Worm (Caenorhabditis elegans): ENCODE measurements around the gene emc-5.

emc-5 gene

DNA sequence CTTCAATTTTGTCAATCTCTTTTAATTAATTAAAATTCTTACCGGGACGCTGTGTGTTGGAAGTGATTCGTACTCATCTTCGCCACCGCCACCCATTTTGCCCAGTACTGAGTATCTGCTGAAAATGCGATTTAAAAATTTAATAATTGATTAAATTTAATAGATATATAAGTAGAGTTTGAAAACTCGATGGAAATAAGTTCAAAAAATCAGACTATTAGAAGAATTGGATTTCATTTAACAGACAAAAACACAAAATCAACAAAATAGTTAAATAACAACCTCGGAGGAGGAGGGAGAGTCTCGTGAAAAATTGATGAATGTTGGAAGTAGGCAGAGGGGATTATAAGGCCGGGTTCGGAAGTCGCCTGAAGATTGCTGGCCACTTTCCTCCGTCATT lies 24.7 kb upstream of the emc-5 start, which contains the start of gene mfn-1:
TSS of gene mfn-1 (minus strand) at position 101 of the 400 bp plus-strand sequence.
- TF ChIP-seq him-1 (tag; optimal IDR thresholded peaks at IDR 0.05): no peak
- no peak for TF ChIP-seq dao-5 (tag; optimal IDR thresholded peaks at IDR 0.05)
- TF ChIP-seq W03F9.2 (tag; optimal IDR thresholded peaks at IDR 0.05): no peak

DNA sequence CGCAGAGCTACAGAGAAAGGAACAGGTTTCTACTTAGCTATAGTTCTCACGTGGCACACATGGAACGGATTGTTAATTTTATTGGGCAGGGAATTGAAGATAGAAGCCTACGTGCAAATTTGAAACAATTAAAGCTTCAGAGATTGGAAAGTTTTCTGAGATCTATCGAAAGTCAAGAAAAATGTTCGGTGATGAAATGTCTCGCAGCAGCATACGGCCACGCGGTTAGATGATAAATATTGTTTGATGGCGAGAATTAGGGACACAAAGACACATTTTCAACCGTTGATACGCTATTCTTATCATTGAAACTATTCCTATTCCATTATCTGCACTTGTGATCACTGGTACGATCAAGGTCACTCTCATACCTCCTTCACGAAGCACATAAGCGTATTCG lies 24.0 kb upstream of the emc-5 start:
- TF ChIP-seq dao-5 (tag; optimal IDR thresholded peaks at IDR 0.05) (no peak), him-1 (tag; optimal IDR thresholded peaks at IDR 0.05) (no peak), W03F9.2 (tag; optimal IDR thresholded peaks at IDR 0.05) (no peak)

DNA sequence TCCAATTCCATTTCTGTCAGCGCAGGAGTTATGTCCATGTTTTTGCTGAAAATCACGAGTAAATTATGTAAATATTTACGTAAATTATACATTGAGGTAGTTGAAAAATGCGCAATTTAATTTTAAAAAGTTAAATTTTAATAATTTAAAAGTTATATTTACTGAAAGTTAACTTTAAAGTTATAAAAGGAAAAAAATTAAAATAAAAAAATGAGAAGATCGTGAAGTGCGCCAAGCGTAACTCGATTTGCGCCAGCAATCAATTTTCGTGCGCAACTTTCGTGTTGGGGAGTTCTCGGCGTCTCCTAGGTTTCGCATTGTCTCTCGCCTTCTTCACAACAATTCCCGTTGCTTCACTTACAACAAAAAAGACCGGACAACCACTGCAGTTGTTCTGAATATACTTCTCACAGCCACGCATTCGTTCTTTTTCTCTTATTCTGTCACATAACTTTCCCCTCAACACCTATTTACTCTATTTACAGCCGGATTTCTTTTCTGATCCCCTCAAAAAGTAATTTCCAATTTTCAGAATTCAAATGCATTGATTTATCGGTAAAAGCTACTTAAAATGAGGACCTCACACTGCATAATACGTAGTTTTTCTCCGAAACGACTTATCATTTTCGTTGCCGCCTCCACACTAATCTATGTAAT lies 22.9 kb upstream of the emc-5 start, which contains the start of the genes metl-1 and W02B12.11:
TSS of gene metl-1 (minus strand) at position 51 of the 657 bp plus-strand sequence.
TSS of gene W02B12.11 (plus strand) at position 337 of the 657 bp plus-strand sequence.
- no peak for TF ChIP-seq dao-5 (tag; optimal IDR thresholded peaks at IDR 0.05)
- TF ChIP-seq W03F9.2 (tag; optimal IDR thresholded peaks at IDR 0.05): peak; percentile 85
- peak; percentile 38 for TF ChIP-seq him-1 (tag; optimal IDR thresholded peaks at IDR 0.05)

DNA sequence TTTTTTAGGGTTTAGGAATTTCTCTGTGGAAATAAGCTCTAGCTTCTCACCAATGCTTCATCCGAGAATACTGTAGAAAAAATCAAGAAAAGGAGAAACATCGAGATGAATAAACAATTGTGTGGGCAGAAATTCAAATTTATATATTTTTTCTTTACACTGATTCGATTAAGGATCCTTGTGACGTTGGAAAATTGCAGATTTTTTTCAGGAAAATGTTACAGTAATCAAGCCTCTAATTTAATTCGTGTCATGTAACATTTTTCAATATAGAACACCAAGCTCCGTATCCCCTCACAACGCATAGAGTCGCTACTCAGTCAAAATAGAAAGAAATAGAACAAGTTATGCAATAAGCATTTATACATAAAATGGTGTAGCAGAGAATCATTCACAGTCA lies 20.2 kb upstream of the emc-5 start, which contains the start of gene W02B12.16:
TSS of gene W02B12.16 (minus strand) at position 101 of the 400 bp plus-strand sequence.
- TF ChIP-seq him-1 (tag; optimal IDR thresholded peaks at IDR 0.05): no peak
- no peak for TF ChIP-seq dao-5 (tag; optimal IDR thresholded peaks at IDR 0.05)
- no peak for TF ChIP-seq W03F9.2 (tag; optimal IDR thresholded peaks at IDR 0.05)

DNA sequence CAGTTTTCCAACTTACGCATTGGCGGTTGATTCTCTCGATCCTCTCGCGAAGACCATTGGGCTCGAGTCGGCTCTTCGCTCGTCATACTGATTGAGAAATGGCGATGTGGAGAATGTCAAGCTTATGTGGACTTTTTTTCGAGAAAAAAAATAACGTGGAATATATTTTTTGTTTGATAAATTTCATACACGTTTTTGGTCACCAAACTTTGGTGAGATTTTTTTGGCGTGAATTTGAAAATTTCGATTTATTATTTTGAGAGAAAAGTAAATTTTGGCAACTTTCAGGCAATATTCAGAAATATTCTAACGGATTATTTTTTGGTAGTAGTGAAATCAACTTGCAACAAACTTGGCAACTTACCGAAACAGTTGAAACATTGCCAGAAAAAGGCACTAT lies 17.5 kb upstream of the emc-5 start, which contains the start of gene W02B12.12:
TSS of gene W02B12.12 (minus strand) at position 101 of the 400 bp plus-strand sequence.
- no peak for TF ChIP-seq him-1 (tag; optimal IDR thresholded peaks at IDR 0.05)
- TF ChIP-seq dao-5 (tag; optimal IDR thresholded peaks at IDR 0.05): no peak
- no peak for TF ChIP-seq W03F9.2 (tag; optimal IDR thresholded peaks at IDR 0.05)

DNA sequence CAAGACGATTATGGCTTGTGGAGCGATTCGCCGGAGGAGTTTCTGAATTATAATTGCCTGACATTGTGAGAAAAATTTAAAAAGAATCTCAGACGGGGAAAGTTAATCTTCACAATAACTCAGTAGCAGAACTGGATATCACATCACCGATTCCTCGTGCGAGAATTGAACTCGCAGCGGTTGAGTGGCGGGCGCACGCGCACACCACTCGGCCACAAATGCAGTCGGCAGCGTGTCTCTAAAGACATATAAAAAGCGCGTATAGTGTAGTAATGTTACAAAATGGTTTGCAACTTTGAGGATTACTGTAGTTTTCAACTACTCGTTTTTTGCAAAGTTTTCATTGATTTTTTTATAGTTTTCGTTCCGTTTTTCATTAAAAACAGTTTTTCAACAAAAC lies 12.0 kb upstream of the emc-5 start:
- peak; percentile 85 for TF ChIP-seq dao-5 (tag; optimal IDR thresholded peaks at IDR 0.05)
- TF ChIP-seq W03F9.2 (tag; optimal IDR thresholded peaks at IDR 0.05): peak; percentile 84
- TF ChIP-seq him-1 (tag; optimal IDR thresholded peaks at IDR 0.05): peak; percentile 60

DNA sequence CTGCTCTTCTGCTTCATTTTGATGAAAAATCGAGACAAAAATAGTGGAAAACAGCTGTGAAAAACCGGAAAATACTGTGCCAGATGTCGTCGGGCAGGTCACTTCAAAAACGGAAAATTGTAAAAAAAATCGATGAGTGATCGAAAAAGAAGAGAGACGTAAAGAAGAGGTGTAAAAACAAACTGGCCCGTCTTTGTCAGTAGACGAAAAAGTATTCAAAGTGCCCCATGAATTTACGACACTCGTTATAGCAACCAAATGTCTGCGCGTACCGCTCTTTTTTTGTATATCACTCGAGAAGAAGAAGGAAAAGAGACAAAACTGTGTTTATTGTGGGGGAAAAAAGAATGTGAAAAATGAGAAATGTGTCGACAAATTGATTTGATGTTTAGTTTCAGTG lies 11.4 kb upstream of the emc-5 start, which contains the start of gene twk-5:
TSS of gene twk-5 (minus strand) at position 101 of the 400 bp plus-strand sequence.
- TF ChIP-seq W03F9.2 (tag; optimal IDR thresholded peaks at IDR 0.05) (no peak), dao-5 (tag; optimal IDR thresholded peaks at IDR 0.05) (no peak), him-1 (tag; optimal IDR thresholded peaks at IDR 0.05) (no peak)

DNA sequence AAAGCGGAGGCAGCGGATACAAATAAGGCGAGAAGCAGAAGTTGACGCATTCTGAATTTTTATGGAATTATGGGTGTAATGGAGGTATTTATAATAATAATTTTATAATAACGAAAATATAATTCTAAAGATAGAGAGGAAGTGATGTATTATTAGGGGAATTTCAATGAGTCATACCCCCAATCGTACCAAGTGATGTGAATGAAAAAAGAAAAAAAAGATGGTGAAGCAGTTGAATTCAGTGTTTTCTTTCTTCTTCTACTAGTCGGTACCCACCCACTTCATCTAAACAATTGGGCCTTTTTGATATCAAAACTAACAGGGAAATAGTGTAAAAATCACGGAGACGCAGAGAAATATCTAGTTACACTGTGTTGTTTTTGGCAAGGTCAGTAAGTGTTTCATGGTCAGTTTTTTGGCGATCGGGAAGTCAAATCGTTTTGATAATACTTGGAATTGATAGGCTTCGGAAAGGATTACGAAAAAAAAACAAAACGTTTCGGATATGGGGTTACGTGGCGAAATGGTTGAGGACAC lies 9.8 kb upstream of the emc-5 start, which contains the start of gene ttr-18:
TSS of gene ttr-18 (minus strand) at position 51 of the 537 bp plus-strand sequence.
- TF ChIP-seq dao-5 (tag; optimal IDR thresholded peaks at IDR 0.05) (no peak), W03F9.2 (tag; optimal IDR thresholded peaks at IDR 0.05) (no peak), him-1 (tag; optimal IDR thresholded peaks at IDR 0.05) (no peak)

DNA sequence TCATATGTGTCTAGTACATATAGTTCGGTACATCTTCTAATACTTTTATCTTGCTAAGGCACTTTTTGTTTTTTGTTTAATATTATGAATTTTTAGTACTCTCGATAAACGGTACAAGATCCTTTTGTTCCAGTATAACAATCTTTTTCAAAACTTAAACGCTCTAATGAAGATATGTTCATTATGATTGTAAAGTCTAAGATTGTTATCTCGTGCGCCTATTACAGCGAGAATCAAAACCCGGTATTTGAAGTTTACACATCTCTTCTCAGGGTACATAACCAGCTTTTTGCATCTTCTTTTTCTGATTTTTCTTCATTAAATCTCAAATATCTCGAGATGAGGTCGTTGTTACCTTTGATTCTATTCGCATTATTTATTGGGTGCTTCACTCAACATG lies 8.6 kb upstream of the emc-5 start, which contains the start of gene B0334.13:
TSS of gene B0334.13 (plus strand) at position 301 of the 400 bp plus-strand sequence.
- TF ChIP-seq W03F9.2 (tag; optimal IDR thresholded peaks at IDR 0.05): no peak
- no peak for TF ChIP-seq dao-5 (tag; optimal IDR thresholded peaks at IDR 0.05)
- no peak for TF ChIP-seq him-1 (tag; optimal IDR thresholded peaks at IDR 0.05)

DNA sequence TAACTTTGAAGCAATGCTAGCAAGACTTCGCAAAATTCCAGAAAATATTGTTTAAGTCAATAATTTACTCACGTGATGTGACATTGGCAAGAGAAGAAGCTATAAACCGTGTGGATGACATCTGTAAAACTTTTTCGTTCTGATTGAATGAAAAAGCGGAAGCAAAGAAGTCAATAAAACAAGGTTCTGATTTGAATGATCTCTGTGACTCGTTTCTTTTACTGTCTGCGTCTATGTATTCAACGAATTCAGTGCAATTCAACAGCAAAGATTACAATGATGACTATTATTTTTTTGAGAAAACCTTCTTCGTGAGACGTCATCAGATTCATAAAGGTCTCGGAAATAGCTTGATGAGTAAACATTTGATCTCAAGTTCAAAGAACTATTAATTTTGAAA lies 3.7 kb upstream of the emc-5 start, which contains the start of gene hacl-1:
TSS of gene hacl-1 (minus strand) at position 121 of the 400 bp plus-strand sequence.
- TF ChIP-seq W03F9.2 (tag; optimal IDR thresholded peaks at IDR 0.05) (no peak), dao-5 (tag; optimal IDR thresholded peaks at IDR 0.05) (no peak), him-1 (tag; optimal IDR thresholded peaks at IDR 0.05) (no peak)

DNA sequence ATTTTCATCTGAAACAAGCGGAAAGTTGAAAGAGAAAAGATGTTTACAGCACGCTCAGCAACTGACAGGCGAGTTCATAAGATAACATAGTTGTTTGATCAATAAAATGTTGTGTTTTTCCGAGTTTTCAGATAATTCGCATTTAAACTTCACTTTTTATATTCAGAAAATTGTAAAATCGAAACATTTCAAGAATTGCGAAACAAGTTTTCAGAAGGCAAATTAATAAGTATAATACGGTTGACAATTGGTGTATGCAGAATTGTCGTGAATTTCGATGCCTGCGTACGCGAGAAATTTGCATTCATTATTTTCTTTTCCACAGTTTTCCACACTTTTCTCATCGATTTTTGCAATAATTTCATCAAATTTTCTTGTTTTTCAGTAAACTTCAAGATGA lies 1.3 kb upstream of the emc-5 start, which contains the start of the genes ooc-3 and B0334.4:
TSS of gene ooc-3 (minus strand) at position 15 of the 400 bp plus-strand sequence.
TSS of gene B0334.4 (plus strand) at position 386 of the 400 bp plus-strand sequence.
- no peak for TF ChIP-seq dao-5 (tag; optimal IDR thresholded peaks at IDR 0.05)
- no peak for TF ChIP-seq W03F9.2 (tag; optimal IDR thresholded peaks at IDR 0.05)
- no peak for TF ChIP-seq him-1 (tag; optimal IDR thresholded peaks at IDR 0.05)

DNA sequence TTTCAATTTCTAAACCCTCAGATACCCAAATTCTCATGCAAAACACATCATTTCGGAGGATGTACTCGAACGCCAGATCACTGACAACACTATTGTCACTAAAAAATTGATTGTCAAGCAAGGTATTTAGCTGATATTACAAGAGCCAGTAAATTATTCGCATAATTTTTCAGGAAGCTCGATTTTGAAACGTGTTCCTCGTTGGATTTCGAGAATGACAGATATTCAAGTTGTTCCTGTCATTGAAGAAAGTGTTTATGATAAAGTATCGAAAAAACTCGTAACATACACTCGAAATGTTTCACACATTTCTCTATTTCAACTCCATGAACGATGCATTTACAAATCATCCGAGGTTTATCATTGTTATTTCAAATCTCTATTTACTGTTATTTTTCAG lies 774 bp upstream of the emc-5 start:
- TF ChIP-seq dao-5 (tag; optimal IDR thresholded peaks at IDR 0.05): no peak
- no peak for TF ChIP-seq W03F9.2 (tag; optimal IDR thresholded peaks at IDR 0.05)
- TF ChIP-seq him-1 (tag; optimal IDR thresholded peaks at IDR 0.05): no peak

DNA sequence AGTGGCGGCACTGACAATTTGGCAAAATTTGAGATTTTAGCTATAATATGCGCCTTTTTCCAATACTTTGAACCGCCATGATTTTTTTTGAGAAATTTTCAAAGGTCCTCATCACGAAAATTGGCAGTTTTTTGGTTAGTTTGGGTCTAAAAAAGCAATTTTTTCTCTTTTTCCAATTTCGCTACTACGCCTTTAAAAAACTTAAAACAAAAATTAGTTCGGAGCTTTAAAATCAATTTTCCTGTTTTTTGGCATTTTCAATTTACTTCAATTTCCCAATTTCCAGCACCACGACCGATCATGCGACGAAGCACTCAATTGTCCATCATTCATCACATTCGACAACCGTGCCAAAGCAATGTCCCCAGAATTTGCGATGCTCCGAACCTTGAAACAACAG lies 785 bp downstream of the emc-5 start, which contains the start of gene B0334.5:
TSS of gene B0334.5 (plus strand) at position 301 of the 400 bp plus-strand sequence.
- TF ChIP-seq dao-5 (tag; optimal IDR thresholded peaks at IDR 0.05) (no peak), W03F9.2 (tag; optimal IDR thresholded peaks at IDR 0.05) (no peak), him-1 (tag; optimal IDR thresholded peaks at IDR 0.05) (no peak)

DNA sequence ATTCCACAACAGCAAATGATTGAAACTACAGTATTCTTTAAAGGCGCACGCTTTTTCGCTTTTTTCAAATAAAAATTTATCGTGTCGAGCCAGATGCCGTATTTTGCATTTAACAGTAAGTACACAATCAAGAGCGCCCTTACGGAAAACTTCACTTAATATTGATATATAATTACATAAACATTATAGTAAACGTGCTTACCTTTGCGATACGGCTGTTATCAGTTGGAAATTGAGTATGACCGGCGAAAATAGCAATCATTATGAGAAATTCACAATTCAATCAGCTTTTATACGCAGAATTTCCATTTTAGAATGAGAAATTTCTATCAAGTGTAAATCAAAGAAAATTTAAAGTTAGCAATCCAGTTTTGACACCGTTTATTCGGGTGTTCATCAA lies 3.6 kb downstream of the emc-5 start, which contains the start of gene B0334.20:
TSS of gene B0334.20 (minus strand) at position 262 of the 400 bp plus-strand sequence.
- TF ChIP-seq W03F9.2 (tag; optimal IDR thresholded peaks at IDR 0.05): no peak
- no peak for TF ChIP-seq him-1 (tag; optimal IDR thresholded peaks at IDR 0.05)
- no peak for TF ChIP-seq dao-5 (tag; optimal IDR thresholded peaks at IDR 0.05)
